Worm (Caenorhabditis elegans) whole organism, late embryonic: ENCODE measurements around the gene C50H2.5.
A peak's percentile ranks its signal among the peaks of the same experiment; 100 is the strongest.

Experiments used
- C38D4.7 ChIP-seq: fragments of 200-800 bp; sonication (Bioruptor generic); optimal IDR thresholded peaks from 2 replicates; lab custom pipeline; 2018; ENCODE audit warnings: mild to moderate bottlenecking, missing genetic modification characterization, moderate library complexity, missing compliant biosample characterization
- ama-1 ChIP-seq: fragments of 150-350 bp; optimal IDR thresholded peaks from 2 replicates; lab custom pipeline; 2014
- ceh-14 ChIP-seq: sonication (generic microtip); optimal IDR thresholded peaks from 2 replicates; lab custom pipeline; 2016; ENCODE audit warnings: missing genotype, missing genetic modification characterization, missing compliant biosample characterization
- ceh-18 ChIP-seq: sonication (generic microtip); optimal IDR thresholded peaks from 2 replicates; lab custom pipeline; 2016; ENCODE audit warnings: missing genetic modification characterization, missing compliant biosample characterization
- ceh-22 ChIP-seq: sonication (generic microtip); optimal IDR thresholded peaks from 2 replicates; lab custom pipeline; 2017; ENCODE audit warnings: missing biosample characterization, missing genetic modification characterization
- ceh-31 ChIP-seq: sonication (generic microtip); optimal IDR thresholded peaks from 2 replicates; lab custom pipeline; 2016; ENCODE audit warnings: missing genetic modification characterization, missing compliant biosample characterization
- elt-2 ChIP-seq: sonication (generic microtip); optimal IDR thresholded peaks from 2 replicates; lab custom pipeline; 2016; ENCODE audit warnings: missing genetic modification reagents, missing genetic modification characterization, missing compliant biosample characterization
- fkh-6 ChIP-seq: sonication (generic microtip); optimal IDR thresholded peaks from 2 replicates; lab custom pipeline; 2016; ENCODE audit warnings: missing genetic modification characterization, missing compliant biosample characterization
- hlh-6 ChIP-seq: sonication (generic microtip); optimal IDR thresholded peaks from 2 replicates; lab custom pipeline; 2016; ENCODE audit warnings: missing genotype, missing genetic modification characterization, missing compliant biosample characterization
- nhr-232 ChIP-seq: sonication (generic microtip); optimal IDR thresholded peaks from 2 replicates; lab custom pipeline; 2016; ENCODE audit warnings: missing genetic modification characterization, missing compliant biosample characterization
- npax-4 ChIP-seq: sonication (generic microtip); optimal IDR thresholded peaks from 2 replicates; lab custom pipeline; 2016; ENCODE audit warnings: missing genetic modification characterization, missing compliant biosample characterization
- ref-2 ChIP-seq: sonication (generic microtip); optimal IDR thresholded peaks from 2 replicates; lab custom pipeline; 2016; ENCODE audit warnings: missing genetic modification characterization, missing compliant biosample characterization
- unc-42 ChIP-seq: sonication (generic microtip); optimal IDR thresholded peaks from 2 replicates; lab custom pipeline; 2016; ENCODE audit warnings: missing genotype, missing genetic modification characterization, missing compliant biosample characterization

Gene C50H2.5

ce11 chrV:9964152-9964785 is 45.8 kb downstream of the C50H2.5 start:
- TF ChIP-seq elt-2 (tag; lab: Kevin White, UChicago) = no peak
- no peak for TF ChIP-seq fkh-6 (tag; lab: Kevin White, UChicago)
- peak; percentile 28 for TF ChIP-seq ceh-31 (tag; lab: Kevin White, UChicago)
- no peak for TF ChIP-seq ama-1 (lab: Kevin White, UChicago)
- TF ChIP-seq ref-2 (tag; lab: Kevin White, UChicago) = peak; percentile 16
- no peak for TF ChIP-seq C38D4.7 (GFP tag; lab: Kevin White, UChicago)
- peak; percentile 48 for TF ChIP-seq hlh-6 (tag; lab: Kevin White, UChicago)
- peak; percentile 26 for TF ChIP-seq ceh-14 (tag; lab: Kevin White, UChicago)
- peak; percentile 21 for TF ChIP-seq unc-42
- TF ChIP-seq npax-4 (tag; lab: Kevin White, UChicago) = no peak

DNA sequence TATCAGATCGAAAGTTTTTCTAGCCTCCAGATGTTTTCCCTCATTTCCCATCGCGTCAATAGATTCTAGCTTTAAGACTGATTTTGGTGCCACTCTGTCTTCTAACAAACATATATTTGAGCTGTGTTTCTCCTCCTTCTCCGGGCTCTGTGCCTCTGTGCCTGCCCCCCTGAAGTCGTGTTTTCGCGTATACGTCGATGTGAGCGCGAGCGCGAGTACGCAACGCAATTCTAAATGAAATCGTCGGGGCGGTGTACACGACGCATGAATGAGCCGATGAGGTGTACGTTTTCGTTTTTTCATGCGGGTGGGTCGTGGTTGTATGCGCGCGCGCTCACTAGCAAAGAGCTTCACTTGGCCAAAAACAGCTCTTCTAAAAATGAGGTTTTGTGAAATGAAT is 47.4 kb downstream of the C50H2.5 start:
- TF ChIP-seq ceh-18 (tag; lab: Kevin White, UChicago) (no peak), ceh-22 (tag; lab: Kevin White, UChicago) (no peak), unc-42 (peak; percentile 4), nhr-232 (tag; lab: Kevin White, UChicago) (no peak)
- TF ChIP-seq, all 69 proteins: peak for 1
